Fruit fly (Drosophila melanogaster): ENCODE measurements around the gene CG32815.

dm6 chrX:955873-956272 is 23.6 kb downstream of the CG32815 start:
- TF ChIP-seq Snoo (tag; optimal IDR thresholded peaks at IDR 0.05) (no peak), CG12605 (GFP tag; IDR thresholded peaks at IDR 0.05) (no peak), CG8301 (tag; optimal IDR thresholded peaks at IDR 0.05) (no peak), gl (tag; optimal IDR thresholded peaks at IDR 0.05) (no peak)

Data from whole organism, pupa.